Worm (Caenorhabditis elegans) whole organism, young adult: Measurements from ENCODE around the gene lgc-38.

Experiments
- B0261.1 ChIP-seq: sonication (generic microtip); optimal IDR thresholded peaks from 2 replicates; lab custom pipeline; 2016; ENCODE audit warnings: mild to moderate bottlenecking, missing genetic modification characterization, moderate library complexity, missing compliant biosample characterization
- C06A6.2 ChIP-seq: fragments of 200-800 bp; sonication (Bioruptor generic); conservative IDR thresholded peaks from 2 replicates; pipeline ENCODE4 v1.3.6; 2022; ENCODE audit warnings: missing genetic modification characterization, missing compliant biosample characterization
- D2030.7 ChIP-seq: fragments of 200-800 bp; sonication (Bioruptor generic); IDR thresholded peaks from 2 replicates; pipeline ENCODE4 v1.3.6; 2022; ENCODE audit warnings: missing genetic modification reagents, missing genetic modification characterization, missing compliant biosample characterization
- F10E7.11 ChIP-seq: sonication (generic microtip); optimal IDR thresholded peaks from 2 replicates; lab custom pipeline; 2017; ENCODE audit warnings: mild to moderate bottlenecking, missing genetic modification characterization, moderate library complexity, missing compliant biosample characterization
- F22D6.2 ChIP-seq: sonication (generic microtip); optimal IDR thresholded peaks from 2 replicates; lab custom pipeline; 2016; ENCODE audit warnings: mild to moderate bottlenecking, missing genetic modification characterization, missing compliant biosample characterization
- F33H1.4 ChIP-seq: fragments of 200-800 bp; sonication (Bioruptor generic); IDR thresholded peaks from 2 replicates; pipeline ENCODE4 v1.3.6; 2022; ENCODE audit warnings: missing genetic modification reagents, missing genetic modification characterization, missing compliant biosample characterization
- F57A8.1 ChIP-seq: fragments of 200-800 bp; sonication (Bioruptor generic); optimal IDR thresholded peaks from 2 replicates; lab custom pipeline; 2018; ENCODE audit warnings: mild to moderate bottlenecking, missing genetic modification characterization, moderate library complexity, missing compliant biosample characterization
- Y95B8A.8 ChIP-seq: fragments of 200-800 bp; sonication (Bioruptor generic); IDR thresholded peaks from 2 replicates; pipeline ENCODE4 v1.3.6; 2022; ENCODE audit warnings: missing genetic modification reagents, missing genetic modification characterization, missing compliant biosample characterization
- ZK185.1 ChIP-seq: sonication (generic microtip); optimal IDR thresholded peaks from 2 replicates; lab custom pipeline; 2016; ENCODE audit warnings: mild to moderate bottlenecking, missing genetic modification characterization, missing compliant biosample characterization; ENCODE audit not compliant: poor library complexity, severe bottlenecking
- akir-1 ChIP-seq: fragments of 200-800 bp; sonication (Bioruptor generic); optimal IDR thresholded peaks from 2 replicates; lab custom pipeline; 2018; ENCODE audit warnings: mild to moderate bottlenecking, missing genetic modification characterization, moderate library complexity, missing compliant biosample characterization
- aptf-2 ChIP-seq: fragments of 200-800 bp; sonication (Bioruptor generic); conservative IDR thresholded peaks from 2 replicates; pipeline ENCODE4 v1.3.6; 2022; ENCODE audit warnings: missing genetic modification reagents, missing genetic modification characterization, missing compliant biosample characterization
- athp-1 ChIP-seq: sonication (generic microtip); optimal IDR thresholded peaks from 2 replicates; lab custom pipeline; 2017; ENCODE audit warnings: mild to moderate bottlenecking, missing genetic modification characterization, missing compliant biosample characterization
- bed-1 ChIP-seq: fragments of 200-800 bp; sonication (Bioruptor generic); IDR thresholded peaks from 2 replicates; pipeline ENCODE4 v1.3.6; 2022; ENCODE audit warnings: missing genetic modification reagents, missing genetic modification characterization, missing compliant biosample characterization
- ceh-40 ChIP-seq: fragments of 200-800 bp; sonication (Bioruptor generic); IDR thresholded peaks from 2 replicates; pipeline ENCODE4 v1.3.6; 2022; ENCODE audit warnings: missing genetic modification characterization, missing compliant biosample characterization
- chd-7 ChIP-seq: sonication (generic microtip); optimal IDR thresholded peaks from 2 replicates; lab custom pipeline; 2016; ENCODE audit warnings: mild to moderate bottlenecking, missing genetic modification characterization, moderate library complexity, missing compliant biosample characterization
- dpff-1 ChIP-seq: sonication (generic microtip); optimal IDR thresholded peaks from 2 replicates; lab custom pipeline; 2017; ENCODE audit warnings: mild to moderate bottlenecking, missing genetic modification characterization, missing compliant biosample characterization
- dpl-1 ChIP-seq: fragments of 150-350 bp; optimal IDR thresholded peaks from 2 replicates; lab custom pipeline; 2014; ENCODE audit warnings: missing biosample characterization, missing genetic modification reagents, missing genetic modification characterization
- efl-1 ChIP-seq: fragments of 150-350 bp; optimal IDR thresholded peaks from 2 replicates; lab custom pipeline; 2014; ENCODE audit warnings: missing biosample characterization, missing genetic modification reagents, missing genetic modification characterization
- egl-18 ChIP-seq: fragments of 200-800 bp; sonication (Bioruptor generic); IDR thresholded peaks from 2 replicates; pipeline ENCODE4 v1.3.6; 2022; ENCODE audit warnings: missing genetic modification reagents, missing genetic modification characterization, missing compliant biosample characterization
- egl-44 ChIP-seq: fragments of 200-800 bp; sonication (Bioruptor generic); IDR thresholded peaks from 2 replicates; pipeline ENCODE4 v1.3.6; 2022; ENCODE audit warnings: missing genetic modification reagents, missing genetic modification characterization, missing compliant biosample characterization
- him-1 ChIP-seq: sonication (generic microtip); optimal IDR thresholded peaks from 2 replicates; lab custom pipeline; 2016; ENCODE audit warnings: missing genotype, missing genetic modification reagents, missing genetic modification characterization, missing compliant biosample characterization
- hlh-12 ChIP-seq: sonication (generic microtip); optimal IDR thresholded peaks from 2 replicates; lab custom pipeline; 2016; ENCODE audit warnings: missing genetic modification characterization, missing compliant biosample characterization
- hmg-1.2 ChIP-seq: fragments of 200-800 bp; sonication (Bioruptor generic); IDR thresholded peaks from 2 replicates; pipeline ENCODE4 v1.3.6; 2022; ENCODE audit warnings: missing genetic modification reagents, missing genetic modification characterization, missing compliant biosample characterization
- hmg-20 ChIP-seq: fragments of 200-800 bp; sonication (Bioruptor generic); IDR thresholded peaks from 2 replicates; pipeline ENCODE4 v1.3.6; 2022; ENCODE audit warnings: missing genetic modification reagents, missing genetic modification characterization, missing compliant biosample characterization
- let-607 ChIP-seq, 2 experiments: fragments of 200-800 bp in 1 of 2; sonication (Bioruptor generic) in 1 of 2; sonication (generic microtip) in 1 of 2; optimal IDR thresholded peaks; 2 replicates each; lab custom pipeline; 2016 to 2018; ENCODE audit warnings: mild to moderate bottlenecking in 2 of 2, missing compliant biosample characterization in 2 of 2, missing genetic modification characterization in 2 of 2, moderate library complexity in 2 of 2, missing genotype in 1 of 2
- lin-40 ChIP-seq: sonication (generic microtip); optimal IDR thresholded peaks from 2 replicates; lab custom pipeline; 2016; ENCODE audit warnings: missing genetic modification characterization, mild to moderate bottlenecking, missing compliant biosample characterization, missing genotype, missing genetic modification reagents
- lsl-1 ChIP-seq: fragments of 200-800 bp; sonication (Bioruptor generic); optimal IDR thresholded peaks from 2 replicates; lab custom pipeline; 2018; ENCODE audit warnings: mild to moderate bottlenecking, missing genetic modification characterization, moderate library complexity, missing compliant biosample characterization
- madf-6 ChIP-seq: fragments of 200-800 bp; sonication (Bioruptor generic); IDR thresholded peaks from 2 replicates; pipeline ENCODE4 v1.3.6; 2022; ENCODE audit warnings: missing genetic modification reagents, missing genetic modification characterization, missing compliant biosample characterization
- mcd-1 ChIP-seq: fragments of 200-800 bp; sonication (Bioruptor generic); IDR thresholded peaks from 2 replicates; pipeline ENCODE4 v1.3.6; 2022; ENCODE audit warnings: missing genetic modification reagents, missing genetic modification characterization, missing compliant biosample characterization
- nhr-27 ChIP-seq: fragments of 200-800 bp; sonication (Bioruptor generic); optimal IDR thresholded peaks from 2 replicates; lab custom pipeline; 2018; ENCODE audit warnings: mild to moderate bottlenecking, missing genetic modification characterization, moderate library complexity, missing compliant biosample characterization
- pbrm-1 ChIP-seq: fragments of 200-800 bp; sonication (Bioruptor generic); IDR thresholded peaks from 2 replicates; pipeline ENCODE4 v1.3.6; 2022; ENCODE audit warnings: missing genetic modification reagents, missing genetic modification characterization, missing compliant biosample characterization
- pha-4 ChIP-seq: fragments of 150-350 bp; sonication (generic microtip); optimal IDR thresholded peaks from 2 replicates; lab custom pipeline; 2014; ENCODE audit warnings: missing biosample characterization, missing genetic modification reagents, missing genetic modification characterization
- sdz-38 ChIP-seq: sonication (generic microtip); optimal IDR thresholded peaks from 2 replicates; lab custom pipeline; 2016; ENCODE audit warnings: missing genotype, missing genetic modification characterization, missing compliant biosample characterization
- snpc-1.1 ChIP-seq: sonication (generic microtip); optimal IDR thresholded peaks from 2 replicates; lab custom pipeline; 2017; ENCODE audit warnings: missing genetic modification characterization, mild to moderate bottlenecking, missing compliant biosample characterization, antibody characterized with exemption, moderate library complexity, missing genotype, missing genetic modification reagents; ENCODE audit not compliant: insufficient read depth
- tlf-1 ChIP-seq: fragments of 200-800 bp; sonication (Bioruptor generic); optimal IDR thresholded peaks from 2 replicates; lab custom pipeline; 2018; ENCODE audit warnings: mild to moderate bottlenecking, missing genetic modification characterization, missing compliant biosample characterization
- zim-3 ChIP-seq: sonication (generic microtip); optimal IDR thresholded peaks from 2 replicates; lab custom pipeline; 2017; ENCODE audit warnings: mild to moderate bottlenecking, missing genetic modification characterization, moderate library complexity, missing compliant biosample characterization
- ztf-18 ChIP-seq: sonication (generic microtip); optimal IDR thresholded peaks from 2 replicates; lab custom pipeline; 2016; ENCODE audit warnings: missing genotype, mild to moderate bottlenecking, missing genetic modification characterization, missing compliant biosample characterization

The lgc-38 gene

ce11 chrIII:7034252-7035223 lies 25.6 kb downstream of the lgc-38 start:
- TF ChIP-seq F10E7.11 (no peak), dpff-1 (tag; lab: Kevin White, UChicago) (no peak), hmg-1.2 (peak; percentile 59), F33H1.4 (GFP tag; lab: Robert Waterston, UW) (0 out of 2 replicates have a peak, but pooled peaks have one; percentile 9), pbrm-1 (GFP tag; lab: Robert Waterston, UW) (no peak), egl-18 (GFP tag; lab: Robert Waterston, UW) (no peak), B0261.1 (no peak), bed-1 (GFP tag; lab: Robert Waterston, UW) (no peak), ZK185.1 (tag; lab: Kevin White, UChicago) (no peak), pha-4 (tag; lab: Kevin White, UChicago) (no peak), athp-1 (tag; lab: Kevin White, UChicago) (no peak), egl-44 (no peak), hmg-20 (no peak), nhr-27 (tag; lab: Kevin White, UChicago) (no peak), dpl-1 (GFP tag; lab: Kevin White, UChicago) (peak; percentile 5), snpc-1.1 (no peak), madf-6 (GFP tag; lab: Robert Waterston, UW) (peak; percentile 30; the same call in 1 of the 2 replicates), efl-1 (peak; percentile 40), akir-1 (GFP tag; lab: Kevin White, UChicago) (no peak), zim-3 (tag; lab: Kevin White, UChicago) (no peak), lsl-1 (GFP tag; lab: Kevin White, UChicago) (no peak), F57A8.1 (no peak)
- TF ChIP-seq, all 124 proteins: peak for 5

- TF ChIP-seq C06A6.2 (GFP tag; lab: Robert Waterston, UW) (no peak), lin-40 (tag; lab: Kevin White, UChicago) (no peak), sdz-38 (no peak), Y95B8A.8 (GFP tag; lab: Robert Waterston, UW) (no peak), aptf-2 (no peak), hlh-12 (no peak), mcd-1 (GFP tag; lab: Robert Waterston, UW) (no peak), hmg-1.2 (no peak), tlf-1 (no peak), him-1 (tag; lab: Kevin White, UChicago) (no peak), ztf-18 (tag; lab: Kevin White, UChicago) (no peak), ceh-40 (GFP tag; lab: Robert Waterston, UW) (no peak), nhr-27 (tag; lab: Kevin White, UChicago) (no peak), F22D6.2 (tag; lab: Kevin White, UChicago) (no peak), D2030.7 (no peak), chd-7 (tag; lab: Kevin White, UChicago) (no peak), let-607 (tag; optimal IDR thresholded peaks at IDR 0.05; lab: Kevin White, UChicago) (no peak), F10E7.11 (no peak)
- TF ChIP-seq, all 124 proteins: peak for 0
Measured at ce11 chrIII:7045643-7046042, 36.7 kb downstream of the lgc-38 start, which contains the start of gene R01H2.7. Gene R01H2.7, minus strand, starts transcription at chrIII:7045743.
